Worm (Caenorhabditis elegans): ENCODE data around the gene nhr-227.

DNA sequence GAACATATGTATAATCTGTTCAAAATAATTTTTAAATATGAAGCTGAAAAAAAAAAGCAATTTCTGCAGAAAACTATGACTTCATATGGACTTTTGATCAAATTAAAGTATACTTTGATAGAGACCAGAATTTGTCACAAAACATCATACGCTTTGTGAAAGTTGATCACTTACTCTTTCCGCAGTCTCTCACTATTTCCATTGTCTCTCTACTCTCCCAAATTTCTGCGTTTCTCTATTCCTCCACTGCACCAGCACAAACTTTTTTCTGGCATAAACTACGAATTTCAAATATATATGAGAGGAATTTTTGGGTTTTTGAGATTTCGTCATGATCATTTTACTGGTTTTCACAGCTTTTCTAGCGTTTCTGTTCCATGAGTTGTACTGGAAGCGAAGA, 49.4 kb upstream of the nhr-227 start, which contains the start of gene cyp-33C4:
- no peak for TF ChIP-seq flh-1 (GFP tag; optimal IDR thresholded peaks at IDR 0.05)
- TF ChIP-seq elt-1 (tag; optimal IDR thresholded peaks at IDR 0.05; ENCODE audit: borderline replicate concordance, insufficient read depth) = no peak
